Worm (Caenorhabditis elegans) whole organism, L2 larva: ENCODE measurements around the gene srj-7.

ENCODE experiments used
- F13H6.1 ChIP-seq: sonication (generic microtip); optimal IDR thresholded peaks from 2 replicates; lab custom pipeline; 2016; ENCODE audit warnings: missing genetic modification characterization, missing compliant biosample characterization
- nhr-12 ChIP-seq: fragments of 150-350 bp; optimal IDR thresholded peaks from 2 replicates; lab custom pipeline; 2014; ENCODE audit warnings: missing biosample characterization, missing genetic modification characterization
- ztf-4 ChIP-seq: fragments of 150-350 bp; optimal IDR thresholded peaks from 2 replicates; lab custom pipeline; 2014; ENCODE audit warnings: missing biosample characterization, missing genetic modification characterization

ce11 chrV:3273577-3274100 lies 28.8 kb downstream of the srj-7 start, which contains the start of gene T28A11.4:
- TF ChIP-seq ztf-4 (tag; lab: Kevin White, UChicago) (no peak), F13H6.1 (tag; lab: Kevin White, UChicago) (no peak), nhr-12 (no peak)
